Fruit fly (Drosophila melanogaster): Measurements from ENCODE around the gene Dtg.

Dtg gene

dm6 chr3R:12637961-12638531 is 9.8 kb upstream of the Dtg start, which contains the start of gene CG11608:
Gene CG11608 (plus strand): TSS chr3R:12638481.
- TF ChIP-seq kay (GFP tag; ENCODE audit: borderline replicate concordance) (peak; percentile 60), pad (GFP tag; optimal IDR thresholded peaks at IDR 0.05) (no peak), tj (GFP tag; optimal IDR thresholded peaks at IDR 0.05) (no peak)

dm6 chr3R:12641620-12642019 is 6.2 kb upstream of the Dtg start:
- no peak for TF ChIP-seq Crg-1 (GFP tag; optimal IDR thresholded peaks at IDR 0.05)
- no peak for TF ChIP-seq ovo (GFP tag; optimal IDR thresholded peaks at IDR 0.05)
- TF ChIP-seq Clk (GFP tag; optimal IDR thresholded peaks at IDR 0.05): no peak
- no peak for TF ChIP-seq Mnt (GFP tag; optimal IDR thresholded peaks at IDR 0.05)
- no peak for TF ChIP-seq CG7101 (tag; optimal IDR thresholded peaks at IDR 0.05)
- TF ChIP-seq pad (GFP tag; optimal IDR thresholded peaks at IDR 0.05): no peak
- TF ChIP-seq Hr96 (GFP tag; optimal IDR thresholded peaks at IDR 0.05): no peak
- TF ChIP-seq CG11617 (GFP tag; optimal IDR thresholded peaks at IDR 0.05): no peak
- TF ChIP-seq CG7045 (GFP tag; optimal IDR thresholded peaks at IDR 0.05): no peak
- TF ChIP-seq CG12768 (GFP tag; optimal IDR thresholded peaks at IDR 0.05): no peak
- no peak for TF ChIP-seq cic (GFP tag; optimal IDR thresholded peaks at IDR 0.05)
- TF ChIP-seq CG14711 (tag; optimal IDR thresholded peaks at IDR 0.05): no peak
- no peak for TF ChIP-seq cnc (optimal IDR thresholded peaks at IDR 0.05)
- no peak for TF ChIP-seq CG1620 (GFP tag; optimal IDR thresholded peaks at IDR 0.05)
- TF ChIP-seq CG5204 (GFP tag; optimal IDR thresholded peaks at IDR 0.05): no peak
- no peak for TF ChIP-seq toe (GFP tag; optimal IDR thresholded peaks at IDR 0.05)
- no peak for TF ChIP-seq CG33017 (tag; optimal IDR thresholded peaks at IDR 0.05)
- no peak for TF ChIP-seq bab1 (GFP tag; optimal IDR thresholded peaks at IDR 0.05)
- TF ChIP-seq tj (GFP tag; optimal IDR thresholded peaks at IDR 0.05): no peak

dm6 chr3R:12642051-12642532 is 5.8 kb upstream of the Dtg start, which contains the start of gene CG6753:
Gene CG6753 (minus strand): TSS chr3R:12642482.
- TF ChIP-seq pad (GFP tag; optimal IDR thresholded peaks at IDR 0.05) (no peak), CG1620 (GFP tag; optimal IDR thresholded peaks at IDR 0.05) (no peak), CG7045 (GFP tag; optimal IDR thresholded peaks at IDR 0.05) (no peak), cnc (optimal IDR thresholded peaks at IDR 0.05) (no peak), CG14711 (tag; optimal IDR thresholded peaks at IDR 0.05) (no peak), Mnt (GFP tag; optimal IDR thresholded peaks at IDR 0.05) (no peak), Crg-1 (GFP tag; optimal IDR thresholded peaks at IDR 0.05) (no peak), CG7101 (tag; optimal IDR thresholded peaks at IDR 0.05) (no peak), CG5204 (GFP tag; optimal IDR thresholded peaks at IDR 0.05) (no peak), tj (GFP tag; optimal IDR thresholded peaks at IDR 0.05) (no peak), Clk (GFP tag; optimal IDR thresholded peaks at IDR 0.05) (no peak), bab1 (GFP tag; optimal IDR thresholded peaks at IDR 0.05) (no peak), CG11617 (GFP tag; optimal IDR thresholded peaks at IDR 0.05) (no peak), cic (GFP tag; optimal IDR thresholded peaks at IDR 0.05) (no peak), kay (GFP tag; ENCODE audit: borderline replicate concordance) (no peak), CG12768 (GFP tag; optimal IDR thresholded peaks at IDR 0.05) (no peak), toe (GFP tag; optimal IDR thresholded peaks at IDR 0.05) (no peak), CG33017 (tag; optimal IDR thresholded peaks at IDR 0.05) (no peak), Hr96 (GFP tag; optimal IDR thresholded peaks at IDR 0.05) (no peak), ovo (GFP tag; optimal IDR thresholded peaks at IDR 0.05) (no peak)

- TF ChIP-seq CG12768 (GFP tag; optimal IDR thresholded peaks at IDR 0.05) (no peak), tj (GFP tag; optimal IDR thresholded peaks at IDR 0.05) (no peak), toe (GFP tag; optimal IDR thresholded peaks at IDR 0.05) (no peak), cnc (optimal IDR thresholded peaks at IDR 0.05) (no peak), bab1 (GFP tag; optimal IDR thresholded peaks at IDR 0.05) (no peak), CG5204 (GFP tag; optimal IDR thresholded peaks at IDR 0.05) (no peak)
Observed at dm6 chr3R:12644621-12645310, 3.1 kb upstream of the Dtg start.

dm6 chr3R:12645771-12646317 is 2.0 kb upstream of the Dtg start:
- TF ChIP-seq cic (GFP tag; optimal IDR thresholded peaks at IDR 0.05): no peak
- no peak for TF ChIP-seq CG5204 (GFP tag; optimal IDR thresholded peaks at IDR 0.05)
- TF ChIP-seq tj (GFP tag; optimal IDR thresholded peaks at IDR 0.05): no peak
- no peak for TF ChIP-seq Hr96 (GFP tag; optimal IDR thresholded peaks at IDR 0.05)
- TF ChIP-seq cnc (optimal IDR thresholded peaks at IDR 0.05): no peak

dm6 chr3R:12646926-12647325 is 932 bp upstream of the Dtg start:
- no peak for TF ChIP-seq cnc (optimal IDR thresholded peaks at IDR 0.05)
- peak; percentile 54 for TF ChIP-seq kay (GFP tag; ENCODE audit: borderline replicate concordance)

- TF ChIP-seq CG11617 (GFP tag; optimal IDR thresholded peaks at IDR 0.05): no peak
- no peak for TF ChIP-seq CG12768 (GFP tag; optimal IDR thresholded peaks at IDR 0.05)
- no peak for TF ChIP-seq pad (GFP tag; optimal IDR thresholded peaks at IDR 0.05)
- TF ChIP-seq bab1 (GFP tag; optimal IDR thresholded peaks at IDR 0.05): no peak
- TF ChIP-seq tj (GFP tag; optimal IDR thresholded peaks at IDR 0.05): no peak
- TF ChIP-seq cnc (optimal IDR thresholded peaks at IDR 0.05): no peak
Observed at dm6 chr3R:12647348-12647747, 510 bp upstream of the Dtg start.
